Fruit fly (Drosophila melanogaster): ENCODE results near the gene CG15482.

The CG15482 gene

DNA sequence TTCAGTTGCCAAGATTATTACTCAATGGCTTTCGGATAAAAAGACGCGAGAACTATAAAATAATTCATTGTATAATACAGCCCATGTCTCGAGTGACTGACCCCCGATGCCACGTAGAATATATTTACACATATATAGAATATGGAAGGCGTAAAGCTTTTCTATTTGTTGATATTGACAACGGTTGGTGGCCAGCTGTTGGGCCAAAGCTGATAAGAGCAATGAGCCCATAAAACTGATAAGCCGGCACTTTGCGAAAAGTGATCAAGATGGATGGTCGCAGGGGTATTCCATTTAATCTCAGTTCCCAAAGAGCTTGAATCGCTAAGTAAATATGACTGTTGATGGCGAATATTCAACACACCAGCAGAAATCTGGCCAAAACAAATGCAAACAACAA lies 21.1 kb downstream of the CG15482 start:
- peak; percentile 91 for TF ChIP-seq EcR (GFP tag; optimal IDR thresholded peaks at IDR 0.05)
- no peak for TF ChIP-seq CG34367 (tag; optimal IDR thresholded peaks at IDR 0.05)

dm6 chr2L:13183150-13183549 lies 28.5 kb downstream of the CG15482 start, which contains the start of gene Rsph1:
TSS of gene Rsph1 (plus strand) at chr2L:13183450.
- TF ChIP-seq CG32121 (GFP tag; IDR thresholded peaks at IDR 0.05): no peak
- no peak for TF ChIP-seq rn (GFP tag; IDR thresholded peaks at IDR 0.05)
- TF ChIP-seq D1 (tag; optimal IDR thresholded peaks at IDR 0.05): no peak
- no peak for TF ChIP-seq CG8159 (tag; optimal IDR thresholded peaks at IDR 0.05)
- TF ChIP-seq CG15710 (tag; optimal IDR thresholded peaks at IDR 0.05): no peak
- TF ChIP-seq gl (tag; optimal IDR thresholded peaks at IDR 0.05): no peak
- TF ChIP-seq CG10348 (GFP tag; IDR thresholded peaks at IDR 0.05): no peak
- TF ChIP-seq CG13204 (GFP tag; optimal IDR thresholded peaks at IDR 0.05): no peak
- TF ChIP-seq Pif1A (GFP tag; optimal IDR thresholded peaks at IDR 0.05): no peak
- TF ChIP-seq Ets98B (GFP tag; IDR thresholded peaks at IDR 0.05): no peak
- TF ChIP-seq CG17806 (tag; optimal IDR thresholded peaks at IDR 0.05): no peak
- TF ChIP-seq CG34367 (tag; optimal IDR thresholded peaks at IDR 0.05): no peak
- no peak for TF ChIP-seq CG8301 (tag; optimal IDR thresholded peaks at IDR 0.05)
- no peak for TF ChIP-seq CG14655 (GFP tag; optimal IDR thresholded peaks at IDR 0.05)
- TF ChIP-seq fd96Ca (GFP tag; IDR thresholded peaks at IDR 0.05): no peak
- no peak for TF ChIP-seq Pif1B (GFP tag; optimal IDR thresholded peaks at IDR 0.05)
- TF ChIP-seq EcR (GFP tag; optimal IDR thresholded peaks at IDR 0.05): no peak
- no peak for TF ChIP-seq Snoo (tag; optimal IDR thresholded peaks at IDR 0.05)
- no peak for TF ChIP-seq CG12605 (GFP tag; IDR thresholded peaks at IDR 0.05)
- no peak for TF ChIP-seq CG4496 (GFP tag; IDR thresholded peaks at IDR 0.05)

DNA sequence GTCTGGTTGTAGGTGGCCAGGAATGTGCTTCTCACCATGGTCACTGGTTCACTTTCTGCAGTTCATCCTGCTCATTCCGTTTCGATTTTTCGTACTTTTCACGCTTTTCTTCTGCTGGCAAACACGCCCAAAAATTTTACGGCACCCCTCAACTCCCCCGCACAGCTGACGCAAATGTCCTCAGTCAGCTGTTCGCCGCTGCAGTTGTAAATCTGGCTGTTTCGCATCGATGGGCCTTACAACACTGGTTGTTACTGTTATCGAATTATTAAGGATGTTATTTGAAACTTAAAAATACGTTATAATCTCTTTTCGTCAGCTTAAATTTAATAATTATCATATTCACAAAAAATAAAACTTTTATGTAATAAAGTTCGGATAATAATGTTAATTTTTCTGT lies 29.2 kb downstream of the CG15482 start, which contains the start of gene Mgat3:
Gene Mgat3 (minus strand): TSS at position 182 of the 400 bp plus-strand sequence.
- no peak for TF ChIP-seq CG17806 (tag; optimal IDR thresholded peaks at IDR 0.05)
- no peak for TF ChIP-seq D1 (tag; optimal IDR thresholded peaks at IDR 0.05)
- TF ChIP-seq CG14655 (GFP tag; optimal IDR thresholded peaks at IDR 0.05): no peak
- TF ChIP-seq CG10348 (GFP tag; IDR thresholded peaks at IDR 0.05): no peak
- no peak for TF ChIP-seq fd96Ca (GFP tag; IDR thresholded peaks at IDR 0.05)
- no peak for TF ChIP-seq EcR (GFP tag; optimal IDR thresholded peaks at IDR 0.05)
- no peak for TF ChIP-seq CG9948 (tag; optimal IDR thresholded peaks at IDR 0.05)
- no peak for TF ChIP-seq CG15710 (tag; optimal IDR thresholded peaks at IDR 0.05)
- no peak for TF ChIP-seq CG32121 (GFP tag; IDR thresholded peaks at IDR 0.05)
- no peak for TF ChIP-seq CG12605 (GFP tag; IDR thresholded peaks at IDR 0.05)
- no peak for TF ChIP-seq Snoo (tag; optimal IDR thresholded peaks at IDR 0.05)
- no peak for TF ChIP-seq CG34367 (tag; optimal IDR thresholded peaks at IDR 0.05)
- no peak for TF ChIP-seq CG4496 (GFP tag; IDR thresholded peaks at IDR 0.05)

- TF ChIP-seq CG9948 (tag; optimal IDR thresholded peaks at IDR 0.05) (no peak), CG12605 (GFP tag; IDR thresholded peaks at IDR 0.05) (no peak), CG15710 (tag; optimal IDR thresholded peaks at IDR 0.05) (no peak), D1 (tag; optimal IDR thresholded peaks at IDR 0.05) (no peak), CG17806 (tag; optimal IDR thresholded peaks at IDR 0.05) (no peak), gl (tag; optimal IDR thresholded peaks at IDR 0.05) (no peak)
Measured at dm6 chr2L:13179095-13179494, 32.5 kb downstream of the CG15482 start, which contains the start of gene Alg7. TSS of gene Alg7 (plus strand) at chr2L:13179247.

dm6 chr2L:13176701-13177249 lies 34.8 kb downstream of the CG15482 start, which contains the start of the genes Sfmbt and CG5439:
TSS of gene Sfmbt (minus strand) at chr2L:13176785.
TSS of gene CG5439 (plus strand) at chr2L:13177150.
- peak; percentile 68 for TF ChIP-seq CG15710 (tag; optimal IDR thresholded peaks at IDR 0.05)
- peak; percentile 62 for TF ChIP-seq CG8159 (tag; optimal IDR thresholded peaks at IDR 0.05)
- TF ChIP-seq CG34367 (tag; optimal IDR thresholded peaks at IDR 0.05): peak; percentile 8
- TF ChIP-seq CG12605 (GFP tag; IDR thresholded peaks at IDR 0.05): no peak
- no peak for TF ChIP-seq Pif1B (GFP tag; optimal IDR thresholded peaks at IDR 0.05)
- no peak for TF ChIP-seq CG8301 (tag; optimal IDR thresholded peaks at IDR 0.05)
- peak; percentile 53 for TF ChIP-seq CG17806 (tag; optimal IDR thresholded peaks at IDR 0.05)
- 0 out of 2 replicates have a peak, but pooled peaks have one; percentile 23 for TF ChIP-seq CG32121 (GFP tag; IDR thresholded peaks at IDR 0.05)
- no peak for TF ChIP-seq CG10348 (GFP tag; IDR thresholded peaks at IDR 0.05)
- TF ChIP-seq Snoo (tag; optimal IDR thresholded peaks at IDR 0.05): peak; percentile 71
- TF ChIP-seq fd96Ca (GFP tag; IDR thresholded peaks at IDR 0.05): peak; percentile 66; the same call in 2 of the 3 replicates
- peak; percentile 39 for TF ChIP-seq rn (GFP tag; IDR thresholded peaks at IDR 0.05)
- no peak for TF ChIP-seq CG14655 (GFP tag; optimal IDR thresholded peaks at IDR 0.05)
- no peak for TF ChIP-seq D1 (tag; optimal IDR thresholded peaks at IDR 0.05)
- TF ChIP-seq CG4496 (GFP tag; IDR thresholded peaks at IDR 0.05): peak; percentile 43; the same call in 1 of the 3 replicates
- no peak for TF ChIP-seq gl (tag; optimal IDR thresholded peaks at IDR 0.05)
- no peak for TF ChIP-seq Pif1A (GFP tag; optimal IDR thresholded peaks at IDR 0.05)
- TF ChIP-seq CG13204 (GFP tag; optimal IDR thresholded peaks at IDR 0.05): no peak
- no peak for TF ChIP-seq Ets98B (GFP tag; IDR thresholded peaks at IDR 0.05)
- peak; percentile 51 for TF ChIP-seq CG9948 (tag; optimal IDR thresholded peaks at IDR 0.05)

DNA sequence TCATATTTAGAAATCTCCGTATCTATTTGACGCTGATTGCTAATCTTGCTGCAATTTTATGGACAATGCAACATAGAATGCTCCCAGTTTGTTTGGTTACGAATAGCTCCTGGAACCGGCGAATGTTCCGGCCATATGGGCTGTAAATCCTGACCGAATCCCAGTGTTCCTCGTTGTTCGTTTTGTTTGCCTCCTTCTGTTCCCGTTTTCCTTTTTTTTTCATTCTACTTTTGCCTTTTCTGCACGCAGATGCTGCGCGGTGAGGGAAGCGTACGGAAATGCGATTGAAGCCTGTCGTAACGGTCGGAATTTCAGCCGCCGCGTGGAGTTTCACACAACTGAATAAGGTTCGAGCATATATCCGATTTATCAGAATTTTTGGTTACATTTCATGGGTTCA lies 35.5 kb downstream of the CG15482 start, which contains the start of gene CG43925:
Gene CG43925 (plus strand): TSS at position 301 of the 400 bp plus-strand sequence.
- TF ChIP-seq CG17806 (tag; optimal IDR thresholded peaks at IDR 0.05) (no peak), CG8159 (tag; optimal IDR thresholded peaks at IDR 0.05) (no peak), CG4496 (GFP tag; IDR thresholded peaks at IDR 0.05) (no peak), Snoo (tag; optimal IDR thresholded peaks at IDR 0.05) (no peak), CG8301 (tag; optimal IDR thresholded peaks at IDR 0.05) (no peak), CG14655 (GFP tag; optimal IDR thresholded peaks at IDR 0.05) (no peak), EcR (GFP tag; optimal IDR thresholded peaks at IDR 0.05) (no peak), rn (GFP tag; IDR thresholded peaks at IDR 0.05) (no peak), CG32121 (GFP tag; IDR thresholded peaks at IDR 0.05) (no peak), D1 (tag; optimal IDR thresholded peaks at IDR 0.05) (no peak), CG10348 (GFP tag; IDR thresholded peaks at IDR 0.05) (no peak), CG9948 (tag; optimal IDR thresholded peaks at IDR 0.05) (no peak), CG34367 (tag; optimal IDR thresholded peaks at IDR 0.05) (no peak), Pif1B (GFP tag; optimal IDR thresholded peaks at IDR 0.05) (no peak), fd96Ca (GFP tag; IDR thresholded peaks at IDR 0.05) (no peak), gl (tag; optimal IDR thresholded peaks at IDR 0.05) (no peak)
